Worm (Caenorhabditis elegans): Measurements from ENCODE around the gene F53A2.11.

F53A2.11 gene

DNA sequence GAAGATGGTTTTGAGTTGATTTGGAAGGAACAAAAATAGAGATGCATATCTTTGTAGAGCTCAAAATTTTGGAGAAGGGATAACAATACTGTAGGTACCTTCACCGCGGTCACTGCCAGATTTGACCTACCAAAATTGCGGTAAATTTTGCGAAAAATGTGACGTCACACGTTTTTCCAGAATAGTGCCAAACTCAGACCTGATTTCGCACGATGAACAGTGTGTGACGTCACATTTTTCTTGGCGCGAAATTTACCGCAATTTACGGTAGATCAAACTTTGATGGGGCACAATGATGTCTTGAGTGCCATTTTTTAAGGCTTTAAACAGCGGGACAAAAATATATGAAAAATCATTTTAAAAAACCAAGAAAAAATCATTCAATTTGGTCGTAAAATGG lies 6.4 kb upstream of the F53A2.11 start:
- TF ChIP-seq tbx-37 (GFP tag; conservative IDR thresholded peaks at IDR 0.05) (no peak), ama-1 (optimal IDR thresholded peaks at IDR 0.05) (no peak), flt-1 (GFP tag; IDR thresholded peaks at IDR 0.05) (no peak), pes-1 (GFP tag; IDR thresholded peaks at IDR 0.05) (no peak), F13C5.2 (tag; optimal IDR thresholded peaks at IDR 0.05) (no peak), tra-4 (tag; optimal IDR thresholded peaks at IDR 0.05) (no peak), hmg-4 (GFP tag; optimal IDR thresholded peaks at IDR 0.05) (no peak)

DNA sequence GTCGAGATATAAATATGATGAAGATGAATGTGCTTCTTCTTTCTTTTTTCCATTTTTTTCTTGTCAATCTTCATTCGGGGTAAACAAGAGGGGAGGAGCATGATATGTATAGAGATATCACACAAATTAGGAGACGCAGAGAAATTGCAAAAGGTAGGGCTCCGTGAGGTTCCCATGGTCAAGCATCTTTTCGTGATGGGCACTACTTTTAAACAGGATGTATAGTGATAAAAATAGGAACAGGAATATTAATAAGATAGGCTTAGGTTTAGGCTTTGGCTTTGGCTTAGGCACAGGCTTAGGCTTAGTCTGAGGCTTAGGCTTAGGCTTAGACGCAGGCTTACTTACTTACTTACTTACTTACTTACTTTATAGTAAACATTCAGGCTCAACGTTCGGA lies 2.3 kb upstream of the F53A2.11 start, which contains the start of gene F53A2.1:
TSS of gene F53A2.1 (minus strand) at position 101 of the 400 bp plus-strand sequence.
- TF ChIP-seq ama-1 (optimal IDR thresholded peaks at IDR 0.05), result no peak
- no peak for TF ChIP-seq tbx-37 (GFP tag; conservative IDR thresholded peaks at IDR 0.05)
- no peak for TF ChIP-seq aly-1 (tag; optimal IDR thresholded peaks at IDR 0.05)
- no peak for TF ChIP-seq hmbx-1 (tag; optimal IDR thresholded peaks at IDR 0.05)
- no peak for TF ChIP-seq hnd-1 (tag; optimal IDR thresholded peaks at IDR 0.05)
- no peak for TF ChIP-seq scrt-1 (GFP tag; IDR thresholded peaks at IDR 0.05)
- TF ChIP-seq ceh-13 (GFP tag; optimal IDR thresholded peaks at IDR 0.05), result no peak
- no peak for TF ChIP-seq tra-4 (tag; optimal IDR thresholded peaks at IDR 0.05)
- TF ChIP-seq tbx-11 (GFP tag; IDR thresholded peaks at IDR 0.05), result no peak
- no peak for TF ChIP-seq ets-7 (tag; optimal IDR thresholded peaks at IDR 0.05)
- no peak for TF ChIP-seq hmg-4 (GFP tag; optimal IDR thresholded peaks at IDR 0.05)
- no peak for TF ChIP-seq ceh-36 (tag; optimal IDR thresholded peaks at IDR 0.05)
- TF ChIP-seq flt-1 (GFP tag; IDR thresholded peaks at IDR 0.05), result no peak
- TF ChIP-seq B0310.2 (tag; optimal IDR thresholded peaks at IDR 0.05), result no peak
- no peak for TF ChIP-seq pes-1 (GFP tag; IDR thresholded peaks at IDR 0.05)
- no peak for TF ChIP-seq F13C5.2 (tag; optimal IDR thresholded peaks at IDR 0.05)
- no peak for TF ChIP-seq sea-1 (GFP tag; conservative IDR thresholded peaks at IDR 0.05)

DNA sequence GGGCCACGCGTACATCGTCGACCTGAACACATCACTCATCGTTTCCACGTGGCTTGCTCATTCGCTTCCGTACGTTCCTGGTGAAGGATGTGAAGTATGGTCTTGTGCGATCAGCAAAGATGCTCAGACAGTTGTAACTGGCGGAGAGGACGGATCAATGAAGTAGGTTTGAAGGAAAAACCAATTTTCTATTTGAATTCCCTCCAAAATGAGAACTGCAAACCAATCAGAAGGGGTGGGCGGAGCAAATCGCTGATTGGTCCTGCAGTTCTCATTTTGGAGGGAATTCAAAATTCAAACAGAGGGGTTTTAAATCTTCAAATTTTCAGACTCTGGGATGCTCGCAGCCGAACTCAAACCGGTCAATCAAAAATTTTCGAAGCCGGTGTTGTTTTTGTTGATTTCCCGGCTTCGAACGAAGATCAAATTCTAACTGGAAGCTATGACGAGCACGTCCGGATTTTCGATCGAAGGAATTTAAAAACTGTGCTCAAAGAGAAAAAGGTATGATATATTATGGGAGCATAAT lies 5.0 kb downstream of the F53A2.11 start:
- TF ChIP-seq hmbx-1 (tag; optimal IDR thresholded peaks at IDR 0.05) (no peak), tbx-37 (GFP tag; conservative IDR thresholded peaks at IDR 0.05) (no peak), sea-1 (GFP tag; conservative IDR thresholded peaks at IDR 0.05) (no peak), flt-1 (GFP tag; IDR thresholded peaks at IDR 0.05) (no peak), ets-7 (tag; optimal IDR thresholded peaks at IDR 0.05) (no peak), tra-4 (tag; optimal IDR thresholded peaks at IDR 0.05) (no peak), B0310.2 (tag; optimal IDR thresholded peaks at IDR 0.05) (no peak), ceh-36 (tag; optimal IDR thresholded peaks at IDR 0.05) (no peak), ceh-13 (GFP tag; optimal IDR thresholded peaks at IDR 0.05) (no peak), hmg-4 (GFP tag; optimal IDR thresholded peaks at IDR 0.05) (no peak), tbx-11 (GFP tag; IDR thresholded peaks at IDR 0.05) (no peak), pes-1 (GFP tag; IDR thresholded peaks at IDR 0.05) (no peak), hnd-1 (tag; optimal IDR thresholded peaks at IDR 0.05) (no peak), ama-1 (optimal IDR thresholded peaks at IDR 0.05) (no peak), F13C5.2 (tag; optimal IDR thresholded peaks at IDR 0.05) (no peak), scrt-1 (GFP tag; IDR thresholded peaks at IDR 0.05) (no peak), aly-1 (tag; optimal IDR thresholded peaks at IDR 0.05) (no peak)

DNA sequence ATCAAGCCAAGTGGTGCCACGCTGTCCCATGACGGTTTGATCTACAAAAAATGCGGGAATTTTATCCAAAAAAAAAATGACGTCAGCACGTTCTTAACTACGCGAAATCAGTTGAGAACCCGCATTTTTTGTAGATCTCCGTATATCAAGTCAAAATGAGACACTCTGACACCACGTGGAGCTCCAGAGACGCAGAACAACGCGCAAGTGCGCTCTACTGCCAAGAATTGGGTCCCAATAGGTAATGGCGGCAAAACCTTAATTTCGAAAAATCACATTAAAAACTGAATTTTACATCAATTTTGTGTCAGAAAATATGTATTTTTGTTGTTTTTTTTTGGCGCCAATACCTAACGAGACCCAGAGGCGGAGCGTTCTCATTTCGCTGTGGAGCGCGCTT lies 5.5 kb downstream of the F53A2.11 start:
- TF ChIP-seq ceh-36 (tag; optimal IDR thresholded peaks at IDR 0.05) (no peak), B0310.2 (tag; optimal IDR thresholded peaks at IDR 0.05) (no peak), tbx-11 (GFP tag; IDR thresholded peaks at IDR 0.05) (no peak), flt-1 (GFP tag; IDR thresholded peaks at IDR 0.05) (no peak), pes-1 (GFP tag; IDR thresholded peaks at IDR 0.05) (no peak), hmbx-1 (tag; optimal IDR thresholded peaks at IDR 0.05) (no peak), hmg-4 (GFP tag; optimal IDR thresholded peaks at IDR 0.05) (no peak)

DNA sequence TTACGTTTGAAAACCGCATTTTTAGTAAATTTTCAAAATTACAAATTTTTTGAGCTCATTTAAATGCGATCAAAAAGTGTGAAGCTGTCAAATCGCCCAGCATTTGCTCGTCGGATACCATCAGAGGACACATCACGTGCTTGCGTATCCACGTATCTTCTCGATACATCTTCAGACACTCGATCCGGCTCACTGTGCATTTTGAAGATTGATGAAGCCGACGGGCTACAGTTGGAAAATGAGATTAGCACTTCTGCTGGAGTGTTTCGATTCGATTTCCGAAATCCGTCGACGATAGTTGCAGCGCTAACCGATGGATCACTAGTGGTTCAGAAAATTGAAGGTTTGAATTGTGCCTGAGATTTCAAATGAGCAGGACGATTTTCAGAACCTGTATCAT lies 7.4 kb downstream of the F53A2.11 start, which contains the start of gene dph-7:
TSS of gene dph-7 (plus strand) at position 53 of the 400 bp plus-strand sequence.
- TF ChIP-seq F13C5.2 (tag; optimal IDR thresholded peaks at IDR 0.05) (no peak), hmbx-1 (tag; optimal IDR thresholded peaks at IDR 0.05) (no peak), tbx-37 (GFP tag; conservative IDR thresholded peaks at IDR 0.05) (no peak), tbx-11 (GFP tag; IDR thresholded peaks at IDR 0.05) (no peak)

DNA sequence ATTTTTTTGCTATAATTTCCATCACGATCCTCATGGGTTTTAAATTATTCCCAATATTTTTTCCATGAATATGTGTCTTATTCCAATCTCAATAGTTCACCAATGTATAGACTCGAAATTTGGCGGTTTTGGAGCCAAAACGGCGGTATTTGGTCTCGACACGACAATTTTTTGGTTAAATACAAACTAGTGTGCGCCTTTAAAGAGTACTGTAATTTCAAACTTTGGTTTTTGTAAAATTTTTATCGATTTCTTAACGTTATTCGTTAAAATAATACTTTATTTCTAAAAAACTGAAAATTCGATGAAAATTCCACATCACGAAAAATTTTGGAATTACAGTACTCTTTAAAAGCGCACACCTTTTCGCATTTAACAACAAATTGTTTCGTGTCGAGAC lies 7.8 kb downstream of the F53A2.11 start:
- TF ChIP-seq ceh-13 (GFP tag; optimal IDR thresholded peaks at IDR 0.05), result no peak

DNA sequence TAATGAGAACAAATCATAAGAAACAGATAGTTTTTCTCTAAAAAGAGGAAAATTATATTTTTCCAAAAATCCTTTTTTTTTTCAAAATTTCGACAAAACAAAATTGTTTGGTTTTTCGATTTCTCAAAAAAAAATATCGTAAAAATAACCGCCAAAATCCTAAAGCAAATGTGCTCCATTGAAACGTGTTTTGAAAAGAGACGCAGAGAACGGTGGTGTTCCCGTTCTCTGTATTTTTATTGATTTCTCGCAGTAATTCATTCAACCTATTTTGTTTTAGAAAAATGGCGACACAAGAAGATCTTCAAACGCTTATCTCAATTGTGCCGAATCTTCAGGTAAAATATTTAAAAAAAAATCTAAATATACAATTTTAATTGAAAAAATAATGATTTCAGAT lies 8.7 kb downstream of the F53A2.11 start, which contains the start of gene Y43F4B.10:
TSS of gene Y43F4B.10 (plus strand) at position 281 of the 400 bp plus-strand sequence.
- TF ChIP-seq tbx-37 (GFP tag; conservative IDR thresholded peaks at IDR 0.05), result no peak
- no peak for TF ChIP-seq pes-1 (GFP tag; IDR thresholded peaks at IDR 0.05)
- TF ChIP-seq B0310.2 (tag; optimal IDR thresholded peaks at IDR 0.05), result no peak
- no peak for TF ChIP-seq tra-4 (tag; optimal IDR thresholded peaks at IDR 0.05)
- TF ChIP-seq hnd-1 (tag; optimal IDR thresholded peaks at IDR 0.05), result no peak
- no peak for TF ChIP-seq scrt-1 (GFP tag; IDR thresholded peaks at IDR 0.05)
- TF ChIP-seq flt-1 (GFP tag; IDR thresholded peaks at IDR 0.05), result no peak
- TF ChIP-seq ets-7 (tag; optimal IDR thresholded peaks at IDR 0.05), result no peak
- no peak for TF ChIP-seq F13C5.2 (tag; optimal IDR thresholded peaks at IDR 0.05)
- no peak for TF ChIP-seq hmg-4 (GFP tag; optimal IDR thresholded peaks at IDR 0.05)
- TF ChIP-seq ama-1 (optimal IDR thresholded peaks at IDR 0.05), result no peak
- no peak for TF ChIP-seq ceh-36 (tag; optimal IDR thresholded peaks at IDR 0.05)
- no peak for TF ChIP-seq tbx-11 (GFP tag; IDR thresholded peaks at IDR 0.05)
- no peak for TF ChIP-seq ceh-13 (GFP tag; optimal IDR thresholded peaks at IDR 0.05)
- no peak for TF ChIP-seq sea-1 (GFP tag; conservative IDR thresholded peaks at IDR 0.05)
- TF ChIP-seq aly-1 (tag; optimal IDR thresholded peaks at IDR 0.05), result no peak
- TF ChIP-seq hmbx-1 (tag; optimal IDR thresholded peaks at IDR 0.05), result no peak

DNA sequence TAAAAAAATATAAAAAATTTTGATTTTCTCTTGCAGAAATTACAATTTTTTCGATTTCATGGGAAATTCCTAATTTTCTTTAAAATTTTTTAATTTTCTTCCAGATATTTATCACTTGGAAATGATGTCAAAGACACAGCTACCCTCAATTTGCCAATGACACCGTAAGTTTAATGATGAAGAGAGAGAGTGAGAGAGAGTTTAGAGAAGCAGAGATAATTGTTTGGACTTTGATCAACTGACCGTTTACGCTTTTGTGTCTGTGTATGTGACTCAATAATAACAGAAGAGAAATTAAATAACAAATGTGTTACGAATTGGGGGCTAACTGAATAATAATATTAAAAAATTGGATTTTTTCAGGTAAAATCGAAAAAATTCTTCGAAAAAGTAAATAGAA lies 11.9 kb downstream of the F53A2.11 start:
- TF ChIP-seq ceh-36 (tag; optimal IDR thresholded peaks at IDR 0.05) (no peak), hmg-4 (GFP tag; optimal IDR thresholded peaks at IDR 0.05) (no peak), tbx-37 (GFP tag; conservative IDR thresholded peaks at IDR 0.05) (no peak), ceh-13 (GFP tag; optimal IDR thresholded peaks at IDR 0.05) (no peak), F13C5.2 (tag; optimal IDR thresholded peaks at IDR 0.05) (no peak), tra-4 (tag; optimal IDR thresholded peaks at IDR 0.05) (no peak), hnd-1 (tag; optimal IDR thresholded peaks at IDR 0.05) (no peak), ets-7 (tag; optimal IDR thresholded peaks at IDR 0.05) (no peak), scrt-1 (GFP tag; IDR thresholded peaks at IDR 0.05) (no peak), flt-1 (GFP tag; IDR thresholded peaks at IDR 0.05) (no peak), pes-1 (GFP tag; IDR thresholded peaks at IDR 0.05) (no peak), hmbx-1 (tag; optimal IDR thresholded peaks at IDR 0.05) (no peak), ama-1 (optimal IDR thresholded peaks at IDR 0.05) (no peak), tbx-11 (GFP tag; IDR thresholded peaks at IDR 0.05) (no peak), sea-1 (GFP tag; conservative IDR thresholded peaks at IDR 0.05) (no peak), B0310.2 (tag; optimal IDR thresholded peaks at IDR 0.05) (no peak), aly-1 (tag; optimal IDR thresholded peaks at IDR 0.05) (no peak)
